Worm (Caenorhabditis elegans) whole organism, L4 larva: ENCODE data around the gene C18H7.4.

Source experiments
- F10B5.3 ChIP-seq: sonication (generic microtip); optimal IDR thresholded peaks from 2 replicates; lab custom pipeline; 2016; ENCODE audit warnings: mild to moderate bottlenecking, missing genetic modification characterization, missing compliant biosample characterization
- F44E2.7 ChIP-seq: fragments of 200-800 bp; sonication (Bioruptor generic); IDR thresholded peaks from 2 replicates; pipeline ENCODE4 v2.1.2; 2022; ENCODE audit warnings: missing genetic modification characterization, missing compliant biosample characterization
- ZK337.2 ChIP-seq: fragments of 200-800 bp; sonication (Bioruptor generic); IDR thresholded peaks from 2 replicates; pipeline ENCODE4 v1.3.6; 2022; ENCODE audit warnings: missing genetic modification reagents, missing genetic modification characterization, missing compliant biosample characterization
- ZK546.5 ChIP-seq, 2 experiments: sonication (generic microtip); optimal IDR thresholded peaks; 2 replicates each; lab custom pipeline; 2017; ENCODE audit warnings: missing biosample characterization in 2 of 2, missing genetic modification characterization in 2 of 2
- aha-1 ChIP-seq: fragments of 150-350 bp; peaks from one replicate; lab custom pipeline; 2014; ENCODE audit warnings: missing biosample characterization, missing genetic modification characterization
- ceh-28 ChIP-seq: fragments of 150-350 bp; optimal IDR thresholded peaks from 2 replicates; lab custom pipeline; 2014; ENCODE audit warnings: missing biosample characterization, missing genetic modification reagents, missing genetic modification characterization
- ceh-44 ChIP-seq: fragments of 200-800 bp; sonication (Bioruptor generic); IDR thresholded peaks from 2 replicates; pipeline ENCODE4 v1.3.6; 2022; ENCODE audit warnings: missing genetic modification reagents, missing genetic modification characterization, missing compliant biosample characterization
- ceh-82 ChIP-seq: sonication (generic microtip); optimal IDR thresholded peaks from 2 replicates; lab custom pipeline; 2017; ENCODE audit warnings: missing biosample characterization, missing genetic modification characterization
- daf-16 ChIP-seq, 3 experiments: sonication (generic microtip); optimal IDR thresholded peaks; 2 replicates each; lab custom pipeline; 2016 to 2017; ENCODE audit warnings: missing genetic modification characterization in 3 of 3, missing genetic modification reagents in 3 of 3, mild to moderate bottlenecking in 2 of 3, missing compliant biosample characterization in 2 of 3, missing biosample characterization in 1 of 3, moderate library complexity in 1 of 3
- dmd-6 ChIP-seq: fragments of 200-800 bp; sonication (Bioruptor generic); IDR thresholded peaks from 2 replicates; pipeline ENCODE4 v1.3.6; 2022; ENCODE audit warnings: missing genetic modification reagents, missing genetic modification characterization, missing compliant biosample characterization
- duxl-1 ChIP-seq: sonication (generic microtip); optimal IDR thresholded peaks from 2 replicates; lab custom pipeline; 2016; ENCODE audit warnings: mild to moderate bottlenecking, missing genetic modification characterization, moderate library complexity, missing compliant biosample characterization; ENCODE audit not compliant: poor library complexity
- dve-1 ChIP-seq: sonication (generic microtip); optimal IDR thresholded peaks from 2 replicates; lab custom pipeline; 2017; ENCODE audit warnings: antibody characterized with exemption, mild to moderate bottlenecking, missing genetic modification characterization, missing compliant biosample characterization; ENCODE audit not compliant: insufficient read depth
- hlh-30 ChIP-seq: sonication (generic microtip); optimal IDR thresholded peaks from 2 replicates; lab custom pipeline; 2017; ENCODE audit warnings: antibody characterized with exemption, mild to moderate bottlenecking, missing genetic modification characterization, missing compliant biosample characterization; ENCODE audit not compliant: insufficient read depth
- lim-7 ChIP-seq: fragments of 200-800 bp; sonication (Bioruptor generic); IDR thresholded peaks from 2 replicates; pipeline ENCODE4 v1.3.6; 2022; ENCODE audit warnings: missing genetic modification characterization, missing compliant biosample characterization
- lsy-2 ChIP-seq, 2 experiments: fragments of 150-350 bp in 1 of 2; sonication (generic microtip) in 1 of 2; optimal IDR thresholded peaks; 2 replicates each; lab custom pipeline; 2014 to 2017; ENCODE audit warnings: missing biosample characterization in 2 of 2, missing genetic modification characterization in 2 of 2
- madf-5 ChIP-seq, 2 experiments: fragments of 200-800 bp; sonication (Bioruptor generic); IDR thresholded peaks; 2 replicates each; pipeline ENCODE4 v1.3.6; 2022; ENCODE audit warnings: missing compliant biosample characterization in 2 of 2, missing genetic modification characterization in 2 of 2
- mdt-29 ChIP-seq: fragments of 200-800 bp; sonication (Bioruptor generic); IDR thresholded peaks from 2 replicates; pipeline ENCODE4 v1.3.6; 2022; ENCODE audit warnings: missing genetic modification reagents, missing genetic modification characterization, missing compliant biosample characterization
- mxl-2 ChIP-seq: fragments of 200-800 bp; sonication (Bioruptor generic); conservative IDR thresholded peaks from 2 replicates; pipeline ENCODE4 v1.3.6; 2022; ENCODE audit warnings: missing genetic modification reagents, missing genetic modification characterization, missing compliant biosample characterization
- mxl-3 ChIP-seq: fragments of 200-800 bp; sonication (Bioruptor generic); optimal IDR thresholded peaks from 2 replicates; lab custom pipeline; 2018; ENCODE audit warnings: mild to moderate bottlenecking, missing genetic modification characterization, missing compliant biosample characterization
- nhr-10 ChIP-seq: fragments of 150-350 bp; optimal IDR thresholded peaks from 2 replicates; lab custom pipeline; 2014; ENCODE audit warnings: missing biosample characterization, missing genetic modification characterization
- nhr-76 ChIP-seq: fragments of 150-350 bp; optimal IDR thresholded peaks from 2 replicates; lab custom pipeline; 2014; ENCODE audit warnings: missing biosample characterization, missing genetic modification characterization
- php-3 ChIP-seq: fragments of 200-800 bp; sonication (Bioruptor generic); IDR thresholded peaks from 2 replicates; pipeline ENCODE4 v1.3.6; 2022; ENCODE audit warnings: missing genetic modification reagents, missing genetic modification characterization, missing compliant biosample characterization
- set-16 ChIP-seq: fragments of 200-800 bp; sonication (Bioruptor generic); IDR thresholded peaks from 2 replicates; pipeline ENCODE4 v1.3.6; 2022; ENCODE audit warnings: missing genetic modification reagents, missing genetic modification characterization, missing compliant biosample characterization
- snpc-4 ChIP-seq: fragments of 150-350 bp; optimal IDR thresholded peaks from 2 replicates; lab custom pipeline; 2014; ENCODE audit warnings: missing biosample characterization, missing genetic modification characterization
- spr-1 ChIP-seq: sonication (generic microtip); optimal IDR thresholded peaks from 2 replicates; lab custom pipeline; 2016; ENCODE audit warnings: mild to moderate bottlenecking, missing genetic modification characterization, missing compliant biosample characterization
- tag-97 ChIP-seq: fragments of 200-800 bp; sonication (Bioruptor generic); IDR thresholded peaks from 2 replicates; pipeline ENCODE4 v1.3.6; 2022; ENCODE audit warnings: missing genetic modification characterization, missing compliant biosample characterization
- tra-1 ChIP-seq: fragments of 200-800 bp; sonication (Bioruptor generic); IDR thresholded peaks from 2 replicates; pipeline ENCODE4 v1.3.6; 2022; ENCODE audit warnings: missing genetic modification reagents, missing genetic modification characterization, missing compliant biosample characterization
- unc-62 ChIP-seq, 3 experiments: fragments of 150-350 bp in 1 of 3; sonication (generic microtip); optimal IDR thresholded peaks in 2 of 3; peaks in 1 of 3; 1 replicate in 1 of 3; 2 replicates in 2 of 3; lab custom pipeline; 2014 to 2017; ENCODE audit warnings: missing biosample characterization in 3 of 3, missing genetic modification characterization in 3 of 3, missing genetic modification reagents in 3 of 3, missing genotype in 1 of 3
- zag-1 ChIP-seq: fragments of 150-350 bp; optimal IDR thresholded peaks from 2 replicates; lab custom pipeline; 2014; ENCODE audit warnings: missing biosample characterization, missing genetic modification characterization
- zfp-3 ChIP-seq: fragments of 200-800 bp; sonication (Bioruptor generic); conservative IDR thresholded peaks from 2 replicates; pipeline ENCODE4 v1.3.6; 2022; ENCODE audit warnings: missing genetic modification reagents, missing genetic modification characterization, missing compliant biosample characterization
- zip-11 ChIP-seq: fragments of 200-800 bp; sonication (Bioruptor generic); IDR thresholded peaks from 2 replicates; pipeline ENCODE4 v1.3.6; 2022; ENCODE audit warnings: missing genetic modification characterization, missing compliant biosample characterization
- zip-2 ChIP-seq: fragments of 150-350 bp; optimal IDR thresholded peaks from 2 replicates; lab custom pipeline; 2014; ENCODE audit warnings: missing biosample characterization, missing genetic modification characterization

The C18H7.4 gene

DNA sequence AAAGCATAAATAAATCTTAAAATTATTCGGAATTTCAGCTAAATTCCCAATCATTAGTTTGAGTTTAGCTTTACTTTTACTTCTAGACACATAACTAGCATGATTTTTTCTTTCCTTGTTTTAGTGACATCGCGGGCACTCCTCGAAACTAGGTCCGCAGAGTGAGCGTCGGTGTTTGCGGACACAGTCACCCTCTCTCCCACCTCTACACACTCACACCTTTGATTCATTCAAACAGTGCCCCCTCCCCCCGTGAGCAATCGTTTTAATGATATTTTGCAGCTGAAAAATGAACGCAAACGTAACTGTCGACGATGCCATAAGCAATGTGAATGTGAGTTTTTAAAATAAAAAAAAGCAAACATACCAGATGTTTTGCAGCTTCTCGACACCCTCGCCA lies 20.6 kb upstream of the C18H7.4 start, which contains the start of gene gex-2 (continued):
- TF ChIP-seq zfp-3 (GFP tag; lab: Robert Waterston, UW) (no peak), zip-11 (no peak)
- TF ChIP-seq, all 104 proteins: peak for 3

ce11 chrIV:580512-580911 lies 12.6 kb upstream of the C18H7.4 start:
- peak; percentile 71 for TF ChIP-seq set-16 (GFP tag; lab: Robert Waterston, UW)
- TF ChIP-seq madf-5 (GFP tag; IDR thresholded peaks at IDR 0.05; lab: Robert Waterston, UW), result no peak
- TF ChIP-seq mdt-29 (GFP tag; lab: Robert Waterston, UW), result no peak

DNA sequence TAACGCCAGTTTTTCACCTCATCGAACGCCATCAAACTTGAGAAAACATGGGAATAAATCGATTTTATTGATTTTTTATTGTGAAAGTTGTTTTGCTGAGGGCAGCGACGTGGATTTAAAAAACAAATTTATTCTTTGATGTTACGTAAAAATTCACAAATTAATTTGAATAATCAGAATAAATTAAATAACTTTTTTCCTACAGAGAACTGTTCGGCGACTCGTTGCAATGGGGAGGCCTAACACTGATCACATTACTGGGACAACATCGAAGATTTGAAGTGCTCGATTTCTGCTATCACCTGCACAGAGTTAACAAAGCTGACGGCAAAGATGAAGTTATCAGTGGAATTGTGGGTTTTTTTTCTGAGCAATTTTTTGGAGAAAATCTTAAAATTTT lies 11.0 kb upstream of the C18H7.4 start, which contains the start of gene F56A11.6:
F56A11.6 (minus strand) TSS at position 101 of the 400 bp plus-strand sequence.
- TF ChIP-seq lsy-2 (tag; optimal IDR thresholded peaks at IDR 0.05; lab: Kevin White, UChicago) (no peak), ceh-28 (tag; lab: Kevin White, UChicago) (peak; percentile 7)

ce11 chrIV:584039-584438 lies 9.1 kb upstream of the C18H7.4 start:
- peak in 1 of 2 experiments; percentile 59 for TF ChIP-seq unc-62 (GFP tag; optimal IDR thresholded peaks at IDR 0.05 in 1 of 2; lab: Kevin White, UChicago)
- TF ChIP-seq unc-62 (tag; optimal IDR thresholded peaks at IDR 0.05; lab: Kevin White, UChicago), result no peak
- TF ChIP-seq ZK337.2, result no peak
- TF ChIP-seq ZK546.5 (tag; optimal IDR thresholded peaks at IDR 0.05; lab: Kevin White, UChicago), result no peak
- no peak for TF ChIP-seq set-16 (GFP tag; lab: Robert Waterston, UW)
- TF ChIP-seq spr-1 (tag; lab: Kevin White, UChicago), result no peak

ce11 chrIV:587729-588128 lies 5.4 kb upstream of the C18H7.4 start, which contains the start of gene C18H7.12:
Gene C18H7.12, minus strand, starts transcription at chrIV:587829.
- TF ChIP-seq nhr-10 (tag; lab: Kevin White, UChicago), result no peak
- TF ChIP-seq zip-11, result no peak
- no peak for TF ChIP-seq tra-1 (GFP tag; lab: Robert Waterston, UW)
- no peak for TF ChIP-seq mdt-29 (GFP tag; lab: Robert Waterston, UW)
- TF ChIP-seq snpc-4 (tag; lab: Kevin White, UChicago), result no peak
- no peak for TF ChIP-seq ZK337.2
- no peak for TF ChIP-seq ZK546.5 (tag; optimal IDR thresholded peaks at IDR 0.05; lab: Kevin White, UChicago)
- TF ChIP-seq lsy-2 (tag; optimal IDR thresholded peaks at IDR 0.05; lab: Kevin White, UChicago), result no peak
- no peak for TF ChIP-seq zag-1

- TF ChIP-seq set-16 (GFP tag; lab: Robert Waterston, UW), result 0 out of 2 replicates have a peak, but pooled peaks have one; percentile 7
- TF ChIP-seq zip-2 (tag; lab: Kevin White, UChicago), result no peak
Measured at ce11 chrIV:592382-592781, 747 bp upstream of the C18H7.4 start, which contains the start of gene C18H7.6. Gene C18H7.6, minus strand, starts transcription at chrIV:592485.

- no peak for TF ChIP-seq php-3 (GFP tag; lab: Robert Waterston, UW)
- no peak for TF ChIP-seq F44E2.7
- TF ChIP-seq ceh-28 (tag; lab: Kevin White, UChicago), result no peak
- no peak for TF ChIP-seq ceh-44 (GFP tag; lab: Robert Waterston, UW)
- TF ChIP-seq set-16 (GFP tag; lab: Robert Waterston, UW), result peak; percentile 69
- no peak for TF ChIP-seq zip-2 (tag; lab: Kevin White, UChicago)
- TF ChIP-seq lim-7 (GFP tag; lab: Robert Waterston, UW), result no peak
- peak; percentile 92 for TF ChIP-seq aha-1 (tag; lab: Kevin White, UChicago)
- no peak for TF ChIP-seq hlh-30 (tag; lab: Kevin White, UChicago)
- TF ChIP-seq mxl-2 (GFP tag; lab: Robert Waterston, UW), result no peak
Measured at ce11 chrIV:594840-595239, 1.7 kb downstream of the C18H7.4 start.

DNA sequence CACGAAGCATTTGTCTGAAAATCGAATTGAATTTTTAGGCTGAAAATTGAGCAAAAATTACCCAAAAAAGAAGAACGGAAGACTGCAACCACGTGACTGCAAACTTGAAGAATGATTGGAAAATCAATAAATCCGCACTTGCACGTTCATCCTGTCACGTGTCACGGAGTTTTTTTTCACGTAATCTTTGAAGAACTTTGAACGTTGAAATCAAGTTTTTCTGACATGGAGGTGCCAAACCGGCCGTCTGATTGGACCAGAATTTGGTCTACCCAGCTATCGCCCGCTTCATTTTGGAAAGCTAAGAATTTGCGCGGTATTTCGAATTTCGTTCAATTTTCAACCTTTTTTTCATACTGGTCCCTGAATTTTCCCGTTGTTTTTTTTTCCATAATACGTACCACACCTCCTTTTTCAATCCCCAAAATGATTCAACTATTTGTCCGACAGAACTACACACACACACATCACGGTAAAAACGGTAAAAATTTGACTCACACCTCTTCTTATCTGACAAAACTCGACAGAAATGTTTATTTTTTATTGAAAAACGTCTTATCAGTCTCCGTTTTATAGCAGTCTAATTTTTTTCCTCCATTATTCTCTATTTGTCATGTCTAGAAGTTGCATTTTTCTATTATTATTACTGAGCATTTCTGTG lies 3.3 kb downstream of the C18H7.4 start, which contains the start of the genes C18H7.7 and C18H7.11:
C18H7.7 (minus strand) TSS at position 101 of the 661 bp plus-strand sequence.
C18H7.11 (plus strand) TSS at position 611 of the 661 bp plus-strand sequence.
- TF ChIP-seq nhr-76 (tag; lab: Kevin White, UChicago), result no peak
- no peak for TF ChIP-seq F10B5.3
- TF ChIP-seq daf-16 (GFP tag; optimal IDR thresholded peaks at IDR 0.05; lab: Kevin White, UChicago), result no peak
- peak; percentile 31 for TF ChIP-seq daf-16 (tag; optimal IDR thresholded peaks at IDR 0.05; lab: Kevin White, UChicago)
- no peak for TF ChIP-seq ceh-44 (GFP tag; lab: Robert Waterston, UW)
- TF ChIP-seq tag-97 (GFP tag; lab: Robert Waterston, UW), result no peak
- no peak for TF ChIP-seq ceh-82 (tag; lab: Kevin White, UChicago)
- no peak for TF ChIP-seq duxl-1 (tag; lab: Kevin White, UChicago)
- no peak for TF ChIP-seq dve-1 (tag; lab: Kevin White, UChicago)
- TF ChIP-seq dmd-6 (GFP tag; lab: Robert Waterston, UW), result peak; percentile 27; the same call in 1 of the 2 replicates
- no peak for TF ChIP-seq lim-7 (GFP tag; lab: Robert Waterston, UW)
- no peak for TF ChIP-seq mxl-3 (GFP tag; lab: Kevin White, UChicago)
